Worm (Caenorhabditis elegans): ENCODE data around the gene wdr-5.2.

wdr-5.2 gene

ce11 chrX:14366081-14366480 lies 16.2 kb downstream of the wdr-5.2 start:
- TF ChIP-seq madf-3 (GFP tag; IDR thresholded peaks at IDR 0.05) (no peak), hlh-12 (tag; optimal IDR thresholded peaks at IDR 0.05) (no peak), F55B11.4 (tag; optimal IDR thresholded peaks at IDR 0.05; ENCODE audit: borderline replicate concordance, insufficient read depth) (no peak), sdz-38 (tag; optimal IDR thresholded peaks at IDR 0.05) (no peak), xnd-1 (tag; optimal IDR thresholded peaks at IDR 0.05) (no peak), C06A6.2 (GFP tag; conservative IDR thresholded peaks at IDR 0.05) (no peak)

ce11 chrX:14370314-14370713 lies 20.4 kb downstream of the wdr-5.2 start, which contains the start of gene irk-3:
TSS of gene irk-3 (minus strand) at chrX:14370414.
- TF ChIP-seq D2030.7 (GFP tag; IDR thresholded peaks at IDR 0.05) (no peak), hsf-1 (GFP tag; IDR thresholded peaks at IDR 0.05) (no peak), ama-1 (optimal IDR thresholded peaks at IDR 0.05) (no peak), ama-1 (GFP tag; optimal IDR thresholded peaks at IDR 0.05) (no peak), sptf-2 (GFP tag; optimal IDR thresholded peaks at IDR 0.05) (no peak), nfya-2 (GFP tag; IDR thresholded peaks at IDR 0.05) (no peak), lin-35 (GFP tag; optimal IDR thresholded peaks at IDR 0.05) (no peak), somi-1 (GFP tag; optimal IDR thresholded peaks at IDR 0.05) (no peak), B0261.1 (tag; optimal IDR thresholded peaks at IDR 0.05) (no peak)

ce11 chrX:14377169-14377568 lies 27.3 kb downstream of the wdr-5.2 start, which contains the start of gene Y60A9A.1:
TSS of gene Y60A9A.1 (minus strand) at chrX:14377269.
- TF ChIP-seq lir-1 (GFP tag; conservative IDR thresholded peaks at IDR 0.05) (no peak), rec-8 (tag; optimal IDR thresholded peaks at IDR 0.05) (no peak), nhr-120 (GFP tag; IDR thresholded peaks at IDR 0.05) (no peak), lin-40 (tag; optimal IDR thresholded peaks at IDR 0.05) (no peak), mcd-1 (GFP tag; IDR thresholded peaks at IDR 0.05) (no peak), mxl-1 (tag; optimal IDR thresholded peaks at IDR 0.05) (no peak), hlh-12 (tag; optimal IDR thresholded peaks at IDR 0.05) (no peak), him-1 (tag; optimal IDR thresholded peaks at IDR 0.05) (no peak), athp-1 (tag; optimal IDR thresholded peaks at IDR 0.05) (no peak), dpff-1 (tag; optimal IDR thresholded peaks at IDR 0.05) (no peak), ztf-22 (GFP tag; optimal IDR thresholded peaks at IDR 0.05) (no peak), lag-1 (GFP tag; IDR thresholded peaks at IDR 0.05) (no peak), sdz-38 (tag; optimal IDR thresholded peaks at IDR 0.05) (no peak)

ce11 chrX:14382951-14383350 lies 33.0 kb downstream of the wdr-5.2 start, which contains the start of gene Y60A9.3:
TSS of gene Y60A9.3 (plus strand) at chrX:14383251.
- TF ChIP-seq C17E4.6 (GFP tag; IDR thresholded peaks at IDR 0.05) (no peak), K11D2.4 (GFP tag; IDR thresholded peaks at IDR 0.05) (no peak), nfyb-1 (GFP tag; IDR thresholded peaks at IDR 0.05) (no peak), hlh-12 (tag; optimal IDR thresholded peaks at IDR 0.05) (no peak), gei-17 (GFP tag; optimal IDR thresholded peaks at IDR 0.05) (no peak), mxl-1 (tag; optimal IDR thresholded peaks at IDR 0.05) (no peak), F37B4.10 (GFP tag; IDR thresholded peaks at IDR 0.05) (no peak), nhr-80 (tag; optimal IDR thresholded peaks at IDR 0.05) (no peak), pha-4 (tag; optimal IDR thresholded peaks at IDR 0.05) (no peak), nfya-1 (tag; optimal IDR thresholded peaks at IDR 0.05; ENCODE audit: borderline replicate concordance, insufficient read depth) (no peak), ztf-22 (GFP tag; optimal IDR thresholded peaks at IDR 0.05) (no peak), hlh-26 (GFP tag; conservative IDR thresholded peaks at IDR 0.05) (no peak), cebp-2 (GFP tag; IDR thresholded peaks at IDR 0.05) (no peak)
